Fruit fly (Drosophila melanogaster): ENCODE results near the gene fh.

fh gene

DNA sequence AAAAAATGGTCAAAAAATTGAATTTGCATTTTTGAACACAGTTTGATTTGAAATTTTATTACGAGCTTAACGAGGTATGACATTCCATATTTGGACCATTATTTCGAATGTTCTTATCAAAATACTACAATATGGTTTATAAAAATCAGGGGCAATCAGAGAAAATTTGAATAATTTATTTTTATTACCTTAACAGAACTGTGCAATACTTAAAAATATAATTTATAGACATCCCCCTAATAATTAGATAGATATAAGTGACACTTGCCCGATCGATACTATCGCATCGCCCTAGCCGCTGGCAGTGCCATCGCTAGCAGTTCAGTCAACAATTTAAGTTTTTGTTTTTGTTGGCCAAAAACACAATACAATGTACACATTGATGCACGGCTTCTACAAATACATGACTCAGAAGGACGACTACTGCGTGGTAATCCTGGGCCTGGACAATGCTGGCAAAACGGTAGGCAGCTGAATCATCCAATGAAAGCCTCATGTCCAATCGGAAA, 42.0 kb downstream of the fh start, which contains the start of gene Arfrp1 (continued):
- TF ChIP-seq CG42726 (GFP tag; IDR thresholded peaks at IDR 0.05; ENCODE audit: partially characterized antibody) (peak; percentile 73), CG34376 (GFP tag; optimal IDR thresholded peaks at IDR 0.05) (peak; percentile 10), CG12219 (GFP tag; optimal IDR thresholded peaks at IDR 0.05) (no peak), CG11456 (GFP tag; IDR thresholded peaks at IDR 0.05) (0 out of 3 replicates have a peak, but pooled peaks have one; percentile 35), HmgZ (tag; optimal IDR thresholded peaks at IDR 0.05) (peak; percentile 18), gro (GFP tag; optimal IDR thresholded peaks at IDR 0.05) (no peak), az2 (GFP tag; optimal IDR thresholded peaks at IDR 0.05) (peak; percentile 13), Hsf (GFP tag; optimal IDR thresholded peaks at IDR 0.05) (no peak), al (GFP tag; IDR thresholded peaks at IDR 0.05) (peak; percentile 49; the same call in 1 of the 2 replicates), sna (GFP tag; IDR thresholded peaks at IDR 0.05; ENCODE audit: partially characterized antibody) (peak; percentile 55), croc (GFP tag; conservative IDR thresholded peaks at IDR 0.05) (no peak), Pdp1 (GFP tag; optimal IDR thresholded peaks at IDR 0.05) (peak; percentile 15 to 26), CG18011 (GFP tag; optimal IDR thresholded peaks at IDR 0.05) (no peak), CG6791 (GFP tag; IDR thresholded peaks at IDR 0.05; ENCODE audit: partially characterized antibody) (peak; percentile 76), Side (GFP tag; optimal IDR thresholded peaks at IDR 0.05) (no peak), CG17385 (GFP tag; optimal IDR thresholded peaks at IDR 0.05) (no peak), Dbx (GFP tag; IDR thresholded peaks at IDR 0.05) (0 out of 3 replicates have a peak, but pooled peaks have one; percentile 5), org-1 (GFP tag; optimal IDR thresholded peaks at IDR 0.05) (no peak), CG32532 (GFP tag; IDR thresholded peaks at IDR 0.05) (peak; percentile 47; the same call in 1 of the 2 replicates), Atf6 (GFP tag; IDR thresholded peaks at IDR 0.05) (no peak), CG4617 (GFP tag; optimal IDR thresholded peaks at IDR 0.05; ENCODE audit: borderline replicate concordance) (peak; percentile 5), CG9817 (tag; optimal IDR thresholded peaks at IDR 0.05) (peak; percentile 21), CG12104 (GFP tag; optimal IDR thresholded peaks at IDR 0.05) (peak; percentile 55), row (GFP tag; IDR thresholded peaks at IDR 0.05) (peak; percentile 75), Xrp1 (GFP tag; IDR thresholded peaks at IDR 0.05) (no peak), zen (tag; optimal IDR thresholded peaks at IDR 0.05) (no peak), Lpt (GFP tag; optimal IDR thresholded peaks at IDR 0.05) (no peak), esg (GFP tag; conservative IDR thresholded peaks at IDR 0.05) (0 out of 2 replicates have a peak, but pooled peaks have one; percentile 18), Med (GFP tag) (peak; percentile 54), disco-r (GFP tag; optimal IDR thresholded peaks at IDR 0.05) (peak; percentile 11), CG17361 (GFP tag; IDR thresholded peaks at IDR 0.05) (peak; percentile 83; the same call in 2 of the 3 replicates), en (GFP tag; optimal IDR thresholded peaks at IDR 0.05) (no peak), Dref (GFP tag; IDR thresholded peaks at IDR 0.05) (peak; percentile 43), bowl (GFP tag; IDR thresholded peaks at IDR 0.05) (no peak), Camta (GFP tag; optimal IDR thresholded peaks at IDR 0.05) (peak; percentile 21), CG31388 (GFP tag; optimal IDR thresholded peaks at IDR 0.05) (no peak), zen2 (GFP tag; IDR thresholded peaks at IDR 0.05; ENCODE audit: partially characterized antibody) (0 out of 3 replicates have a peak, but pooled peaks have one; percentile 44), Antp (GFP tag; optimal IDR thresholded peaks at IDR 0.05) (no peak), Ssrp (tag; optimal IDR thresholded peaks at IDR 0.05) (no peak), CG9932 (GFP tag; IDR thresholded peaks at IDR 0.05) (peak; percentile 59), CG6689 (GFP tag; IDR thresholded peaks at IDR 0.05) (0 out of 2 replicates have a peak, but pooled peaks have one; percentile 10), Oaz (GFP tag; IDR thresholded peaks at IDR 0.05) (no peak), CrebB (tag; optimal IDR thresholded peaks at IDR 0.05) (no peak), Jarid2 (GFP tag; optimal IDR thresholded peaks at IDR 0.05) (no peak), CG11560 (tag; IDR thresholded peaks at IDR 0.05) (0 out of 3 replicates have a peak, but pooled peaks have one; percentile 11), Gsc (GFP tag; IDR thresholded peaks at IDR 0.05) (no peak), Mrtf (GFP tag; IDR thresholded peaks at IDR 0.05) (no peak), her (GFP tag; optimal IDR thresholded peaks at IDR 0.05) (no peak), CG30403 (GFP tag; optimal IDR thresholded peaks at IDR 0.05) (peak; percentile 51), ci (GFP tag; IDR thresholded peaks at IDR 0.05) (peak; percentile 8; the same call in 1 of the 3 replicates), oc (tag; optimal IDR thresholded peaks at IDR 0.05) (no peak)
